Fruit fly (Drosophila melanogaster): ENCODE results near the gene CG32163.

The CG32163 gene

DNA sequence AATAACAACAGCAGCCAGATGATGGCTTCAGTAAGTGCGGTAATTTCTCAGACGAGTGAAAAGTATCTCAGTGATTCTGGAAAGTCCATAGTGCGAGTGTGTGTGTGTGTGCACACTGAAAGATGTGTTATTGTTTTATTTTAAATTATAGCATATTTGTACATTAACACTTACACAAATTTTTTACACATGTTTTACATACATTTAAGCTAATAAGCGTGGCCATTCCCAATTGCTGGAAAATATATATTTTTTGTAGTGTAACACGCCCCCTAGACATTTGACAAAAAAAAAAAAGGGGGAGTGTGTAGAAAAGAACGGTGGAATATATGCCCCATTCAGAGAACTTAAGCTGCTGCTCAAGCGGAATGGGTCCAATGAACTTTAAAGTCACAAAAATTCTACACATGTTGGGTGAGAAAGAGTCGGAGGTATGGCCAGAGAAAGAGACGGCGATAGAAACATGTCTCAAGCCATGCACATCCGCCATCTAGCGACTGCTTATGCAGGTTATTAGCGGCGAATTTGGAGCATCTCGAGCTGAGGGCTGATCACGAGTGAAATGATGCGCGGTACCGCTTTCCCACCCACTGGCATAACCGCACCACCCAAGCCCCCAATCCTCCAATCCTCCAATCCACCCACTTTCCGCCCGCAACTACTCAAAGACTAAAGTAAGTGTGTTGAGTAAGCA, 45.0 kb downstream of the CG32163 start:
- TF ChIP-seq CG9948 (tag; optimal IDR thresholded peaks at IDR 0.05) (no peak), CG8301 (tag; optimal IDR thresholded peaks at IDR 0.05) (peak; percentile 35), CG34367 (tag; optimal IDR thresholded peaks at IDR 0.05) (no peak), CG10348 (GFP tag; IDR thresholded peaks at IDR 0.05) (no peak), rn (GFP tag; IDR thresholded peaks at IDR 0.05) (no peak), Pif1B (GFP tag; optimal IDR thresholded peaks at IDR 0.05) (no peak), CG15710 (tag; optimal IDR thresholded peaks at IDR 0.05) (no peak), Ets98B (GFP tag; IDR thresholded peaks at IDR 0.05) (no peak), CG14655 (GFP tag; optimal IDR thresholded peaks at IDR 0.05) (no peak), CG17806 (tag; optimal IDR thresholded peaks at IDR 0.05) (no peak), CG8159 (tag; optimal IDR thresholded peaks at IDR 0.05) (no peak), fd96Ca (GFP tag; IDR thresholded peaks at IDR 0.05) (no peak), Snoo (tag; optimal IDR thresholded peaks at IDR 0.05) (no peak), CG12605 (GFP tag; IDR thresholded peaks at IDR 0.05) (no peak), EcR (GFP tag; optimal IDR thresholded peaks at IDR 0.05) (peak; percentile 19), Pif1A (GFP tag; optimal IDR thresholded peaks at IDR 0.05) (no peak), D1 (tag; optimal IDR thresholded peaks at IDR 0.05) (no peak), CG13204 (GFP tag; optimal IDR thresholded peaks at IDR 0.05) (no peak), CG32121 (GFP tag; IDR thresholded peaks at IDR 0.05) (no peak), gl (tag; optimal IDR thresholded peaks at IDR 0.05) (no peak), CG4496 (GFP tag; IDR thresholded peaks at IDR 0.05) (0 out of 3 replicates have a peak, but pooled peaks have one; percentile 47)

dm6 chr3L:16634091-16634490, 47.1 kb downstream of the CG32163 start:
- TF ChIP-seq CG32121 (GFP tag; IDR thresholded peaks at IDR 0.05) (no peak), CG10348 (GFP tag; IDR thresholded peaks at IDR 0.05) (no peak), CG15710 (tag; optimal IDR thresholded peaks at IDR 0.05) (no peak), CG14655 (GFP tag; optimal IDR thresholded peaks at IDR 0.05) (no peak), D1 (tag; optimal IDR thresholded peaks at IDR 0.05) (no peak)

dm6 chr3L:16634529-16634928, 47.6 kb downstream of the CG32163 start:
- TF ChIP-seq CG8159 (tag; optimal IDR thresholded peaks at IDR 0.05) (peak; percentile 45), CG10348 (GFP tag; IDR thresholded peaks at IDR 0.05) (no peak), CG13204 (GFP tag; optimal IDR thresholded peaks at IDR 0.05) (no peak), EcR (GFP tag; optimal IDR thresholded peaks at IDR 0.05) (no peak), Pif1B (GFP tag; optimal IDR thresholded peaks at IDR 0.05) (no peak), CG15710 (tag; optimal IDR thresholded peaks at IDR 0.05) (peak; percentile 9), CG14655 (GFP tag; optimal IDR thresholded peaks at IDR 0.05) (peak; percentile 31), CG8301 (tag; optimal IDR thresholded peaks at IDR 0.05) (peak; percentile 31), D1 (tag; optimal IDR thresholded peaks at IDR 0.05) (peak; percentile 7), CG32121 (GFP tag; IDR thresholded peaks at IDR 0.05) (no peak), CG17806 (tag; optimal IDR thresholded peaks at IDR 0.05) (peak; percentile 26), fd96Ca (GFP tag; IDR thresholded peaks at IDR 0.05) (no peak), CG12605 (GFP tag; IDR thresholded peaks at IDR 0.05) (no peak), CG9948 (tag; optimal IDR thresholded peaks at IDR 0.05) (peak; percentile 55), Pif1A (GFP tag; optimal IDR thresholded peaks at IDR 0.05) (peak; percentile 17), CG4496 (GFP tag; IDR thresholded peaks at IDR 0.05) (peak; percentile 31; the same call in 2 of the 3 replicates), Ets98B (GFP tag; IDR thresholded peaks at IDR 0.05) (no peak)

dm6 chr3L:16635566-16636210, 48.7 kb downstream of the CG32163 start:
- TF ChIP-seq Ets98B (GFP tag; IDR thresholded peaks at IDR 0.05), result peak; percentile 14; the same call in 1 of the 2 replicates
- TF ChIP-seq D1 (tag; optimal IDR thresholded peaks at IDR 0.05), result no peak
- no peak for TF ChIP-seq CG32121 (GFP tag; IDR thresholded peaks at IDR 0.05)
- peak; percentile 40 for TF ChIP-seq Pif1A (GFP tag; optimal IDR thresholded peaks at IDR 0.05)
- TF ChIP-seq CG17806 (tag; optimal IDR thresholded peaks at IDR 0.05), result no peak
- TF ChIP-seq CG14655 (GFP tag; optimal IDR thresholded peaks at IDR 0.05), result peak; percentile 27
- TF ChIP-seq Pif1B (GFP tag; optimal IDR thresholded peaks at IDR 0.05), result peak; percentile 30
- no peak for TF ChIP-seq CG10348 (GFP tag; IDR thresholded peaks at IDR 0.05)
- no peak for TF ChIP-seq EcR (GFP tag; optimal IDR thresholded peaks at IDR 0.05)
- no peak for TF ChIP-seq CG34367 (tag; optimal IDR thresholded peaks at IDR 0.05)
- no peak for TF ChIP-seq CG13204 (GFP tag; optimal IDR thresholded peaks at IDR 0.05)
- no peak for TF ChIP-seq rn (GFP tag; IDR thresholded peaks at IDR 0.05)
- TF ChIP-seq CG12605 (GFP tag; IDR thresholded peaks at IDR 0.05), result no peak
- TF ChIP-seq CG8301 (tag; optimal IDR thresholded peaks at IDR 0.05), result peak; percentile 9
- TF ChIP-seq CG4496 (GFP tag; IDR thresholded peaks at IDR 0.05), result 0 out of 3 replicates have a peak, but pooled peaks have one; percentile 23
- TF ChIP-seq CG15710 (tag; optimal IDR thresholded peaks at IDR 0.05), result no peak
